Fruit fly (Drosophila melanogaster) whole organism, embryonic: ENCODE measurements around the gene CG32448.

Experiments
- Aef1 ChIP-seq: fragments of 200-800 bp; sonication (Bioruptor generic); IDR thresholded peaks from 3 replicates; pipeline ENCODE4 v1.3.6; 2022; ENCODE audit warnings: missing biosample characterization, missing genetic modification characterization
- Antp ChIP-seq: fragments of 200-800 bp; sonication (Bioruptor generic); optimal IDR thresholded peaks from 3 replicates; lab custom pipeline; 2016; ENCODE audit warnings: missing biosample characterization, missing genetic modification characterization
- Atf3 ChIP-seq: fragments of 200-800 bp; sonication (Bioruptor generic); optimal IDR thresholded peaks from 3 replicates; lab custom pipeline; 2016; ENCODE audit warnings: missing biosample characterization, missing genetic modification characterization
- CG12769 ChIP-seq: fragments of 200-800 bp; sonication (Bioruptor generic); optimal IDR thresholded peaks from 2 replicates; lab custom pipeline; 2019; ENCODE audit warnings: missing biosample characterization, mild to moderate bottlenecking, missing genetic modification characterization, moderate library complexity
- CG13296 ChIP-seq: fragments of 200-800 bp; sonication (Bioruptor generic); optimal IDR thresholded peaks from 3 replicates; lab custom pipeline; 2018; ENCODE audit warnings: missing biosample characterization, mild to moderate bottlenecking, missing genetic modification characterization
- CG15601 ChIP-seq: fragments of 200-800 bp; sonication (Bioruptor generic); optimal IDR thresholded peaks from 3 replicates; lab custom pipeline; 2019; ENCODE audit warnings: missing biosample characterization, mild to moderate bottlenecking, missing genetic modification characterization, moderate library complexity
- CG16779 ChIP-seq: fragments of 200-800 bp; sonication (Bioruptor generic); IDR thresholded peaks from 2 replicates; pipeline ENCODE4 v1.3.6; 2022; ENCODE audit warnings: missing biosample characterization, missing genetic modification characterization
- CG16863 ChIP-seq: fragments of 200-800 bp; sonication (Bioruptor generic); optimal IDR thresholded peaks from 3 replicates; lab custom pipeline; 2016; ENCODE audit warnings: missing biosample characterization, missing genetic modification characterization
- CG18262 ChIP-seq: fragments of 200-800 bp; optimal IDR thresholded peaks from 3 replicates; lab custom pipeline; 2019; ENCODE audit warnings: missing biosample characterization, mild to moderate bottlenecking, missing genetic modification characterization, moderate library complexity
- CG30020 ChIP-seq: fragments of 200-800 bp; optimal IDR thresholded peaks from 2 replicates; lab custom pipeline; 2019; ENCODE audit warnings: missing biosample characterization, mild to moderate bottlenecking, missing genetic modification characterization, moderate library complexity
- CG32767 ChIP-seq: fragments of 200-800 bp; sonication (Bioruptor generic); IDR thresholded peaks from 2 replicates; pipeline ENCODE4 v1.3.6; 2022; ENCODE audit warnings: missing biosample characterization, missing genetic modification characterization
- CG42726 ChIP-seq: fragments of 200-800 bp; sonication (Bioruptor generic); IDR thresholded peaks from 2 replicates; pipeline ENCODE4 v1.3.6; 2022; ENCODE audit warnings: missing biosample characterization, missing genetic modification characterization; ENCODE audit not compliant: partially characterized antibody
- CG4328 ChIP-seq: fragments of 200-800 bp; sonication (Bioruptor generic); optimal IDR thresholded peaks from 3 replicates; lab custom pipeline; 2017; ENCODE audit warnings: missing biosample characterization, missing genetic modification reagents, missing genetic modification characterization
- CG4820 ChIP-seq: fragments of 200-800 bp; sonication (Bioruptor generic); optimal IDR thresholded peaks from 3 replicates; lab custom pipeline; 2016; ENCODE audit warnings: missing biosample characterization, missing genetic modification characterization
- CG4854 ChIP-seq: fragments of 200-800 bp; sonication (Bioruptor generic); optimal IDR thresholded peaks from 2 replicates; lab custom pipeline; 2016; ENCODE audit warnings: missing biosample characterization, missing genetic modification characterization, inconsistent platforms
- CG6689 ChIP-seq: fragments of 200-800 bp; sonication (Bioruptor generic); IDR thresholded peaks from 2 replicates; pipeline ENCODE4 v1.3.6; 2022; ENCODE audit warnings: missing biosample characterization, missing genetic modification characterization
- CG8359 ChIP-seq: fragments of 200-800 bp; sonication (Bioruptor generic); optimal IDR thresholded peaks from 2 replicates; lab custom pipeline; 2017; ENCODE audit warnings: missing biosample characterization, mild to moderate bottlenecking, missing genetic modification characterization, borderline replicate concordance
- CHES-1-like ChIP-seq: fragments of 200-800 bp; sonication (Bioruptor generic); optimal IDR thresholded peaks from 2 replicates; lab custom pipeline; 2016; ENCODE audit warnings: missing biosample characterization, missing genetic modification characterization
- CrebB ChIP-seq: fragments of 200-800 bp; sonication (Bioruptor generic); optimal IDR thresholded peaks from 3 replicates; lab custom pipeline; 2018; ENCODE audit warnings: missing biosample characterization, mild to moderate bottlenecking, missing genetic modification characterization
- D19B ChIP-seq: fragments of 200-800 bp; sonication (Bioruptor generic); optimal IDR thresholded peaks from 2 replicates; lab custom pipeline; 2017; ENCODE audit warnings: missing biosample characterization, mild to moderate bottlenecking, missing genetic modification characterization
- Dbx ChIP-seq: fragments of 200-800 bp; sonication (Bioruptor generic); IDR thresholded peaks from 3 replicates; pipeline ENCODE4 v1.3.6; 2022; ENCODE audit warnings: missing biosample characterization, missing genetic modification characterization
- Dek ChIP-seq: fragments of 200-800 bp; sonication (Bioruptor generic); optimal IDR thresholded peaks from 3 replicates; lab custom pipeline; 2019; ENCODE audit warnings: missing biosample characterization, mild to moderate bottlenecking, missing genetic modification characterization, moderate library complexity
- HLH3B ChIP-seq: fragments of 200-800 bp; sonication (Bioruptor generic); IDR thresholded peaks from 2 replicates; pipeline ENCODE4 v1.3.6; 2022; ENCODE audit warnings: missing biosample characterization, missing genetic modification characterization
- HmgD ChIP-seq: fragments of 200-800 bp; sonication (Bioruptor generic); optimal IDR thresholded peaks from 3 replicates; lab custom pipeline; 2016; ENCODE audit warnings: missing biosample characterization, missing genetic modification characterization
- Hsf ChIP-seq: fragments of 200-800 bp; sonication (Bioruptor generic); optimal IDR thresholded peaks from 3 replicates; lab custom pipeline; 2016; ENCODE audit warnings: missing biosample characterization, missing genetic modification characterization
- Mad ChIP-seq: fragments of 200-800 bp; sonication (Bioruptor generic); optimal IDR thresholded peaks from 2 replicates; lab custom pipeline; 2016; ENCODE audit warnings: missing biosample characterization, missing genetic modification characterization
- Rx ChIP-seq: fragments of 200-800 bp; sonication (Bioruptor generic); IDR thresholded peaks from 2 replicates; pipeline ENCODE4 v1.3.6; 2022; ENCODE audit warnings: missing biosample characterization, missing genetic modification characterization
- Six4 ChIP-seq: fragments of 200-800 bp; sonication (Bioruptor generic); optimal IDR thresholded peaks from 2 replicates; lab custom pipeline; 2016; ENCODE audit warnings: missing biosample characterization, missing genetic modification characterization
- Sry-δ ChIP-seq: fragments of 200-800 bp; sonication (Bioruptor generic); optimal IDR thresholded peaks from 2 replicates; lab custom pipeline; 2016; ENCODE audit warnings: missing biosample characterization, missing genetic modification characterization
- Taf1 ChIP-seq: fragments of 200-800 bp; sonication (Bioruptor generic); IDR thresholded peaks from 2 replicates; pipeline ENCODE4 v1.3.6; 2022; ENCODE audit warnings: missing biosample characterization, missing genetic modification characterization
- ac ChIP-seq: fragments of 200-800 bp; sonication (Bioruptor generic); optimal IDR thresholded peaks from 3 replicates; lab custom pipeline; 2017; ENCODE audit warnings: missing biosample characterization, mild to moderate bottlenecking, missing genetic modification characterization
- al ChIP-seq: fragments of 200-800 bp; sonication (Bioruptor generic); IDR thresholded peaks from 2 replicates; pipeline ENCODE4 v1.3.6; 2022; ENCODE audit warnings: missing biosample characterization, missing genetic modification characterization
- bigmax ChIP-seq: fragments of 200-800 bp; sonication (Bioruptor generic); optimal IDR thresholded peaks from 2 replicates; lab custom pipeline; 2018; ENCODE audit warnings: missing biosample characterization, mild to moderate bottlenecking, missing genetic modification characterization
- bsh ChIP-seq, 2 experiments: fragments of 200-800 bp; sonication (Bioruptor generic); optimal IDR thresholded peaks; 2 replicates each; lab custom pipeline; 2017 to 2018; ENCODE audit warnings: mild to moderate bottlenecking in 2 of 2, missing biosample characterization in 2 of 2, missing genetic modification characterization in 2 of 2, moderate library complexity in 1 of 2
- cas ChIP-seq: fragments of 200-800 bp; sonication (Bioruptor generic); IDR thresholded peaks from 2 replicates; pipeline ENCODE4 v1.3.6; 2022; ENCODE audit warnings: missing biosample characterization, missing genetic modification characterization
- cato ChIP-seq: fragments of 200-800 bp; sonication (Bioruptor generic); optimal IDR thresholded peaks from 2 replicates; lab custom pipeline; 2016; ENCODE audit warnings: missing biosample characterization, missing genetic modification characterization, borderline replicate concordance
- cwo ChIP-seq: fragments of 200-800 bp; sonication (Bioruptor generic); optimal IDR thresholded peaks from 3 replicates; lab custom pipeline; 2017; ENCODE audit warnings: missing biosample characterization, missing genetic modification characterization, mild to moderate bottlenecking, moderate library complexity, missing genetic modification reagents
- dm ChIP-seq: fragments of 200-800 bp; sonication (Bioruptor generic); optimal IDR thresholded peaks from 3 replicates; lab custom pipeline; 2016; ENCODE audit warnings: missing biosample characterization, missing genetic modification characterization
- fru ChIP-seq: fragments of >200 bp; optimal IDR thresholded peaks from 2 replicates; lab custom pipeline; 2017
- gcm2 ChIP-seq: fragments of 200-800 bp; sonication (Bioruptor generic); optimal IDR thresholded peaks from 2 replicates; lab custom pipeline; 2016; ENCODE audit warnings: missing biosample characterization, missing genetic modification characterization
- grau ChIP-seq: fragments of 200-800 bp; optimal IDR thresholded peaks from 3 replicates; lab custom pipeline; 2019; ENCODE audit warnings: missing biosample characterization, mild to moderate bottlenecking, missing genetic modification characterization, moderate library complexity
- gro ChIP-seq: fragments of 200-800 bp; sonication (Bioruptor generic); optimal IDR thresholded peaks from 2 replicates; lab custom pipeline; 2016; ENCODE audit warnings: missing biosample characterization, missing genetic modification characterization
- gsb-n ChIP-seq: fragments of 200-800 bp; sonication (Bioruptor generic); optimal IDR thresholded peaks from 3 replicates; lab custom pipeline; 2018; ENCODE audit warnings: missing biosample characterization, mild to moderate bottlenecking, missing genetic modification characterization
- lbe ChIP-seq: fragments of 200-800 bp; sonication (Bioruptor generic); optimal IDR thresholded peaks from 2 replicates; lab custom pipeline; 2016; ENCODE audit warnings: missing biosample characterization, mild to moderate bottlenecking, missing genetic modification characterization
- pan ChIP-seq, 4 experiments: fragments of >200 bp in 3 of 4; fragments of 200-800 bp in 1 of 4; sonication (Bioruptor generic) in 1 of 4; optimal IDR thresholded peaks in 3 of 4; IDR thresholded peaks in 1 of 4; 2 replicates each; pipeline versions ENCODE4 v1.3.6 to Lab custom; 2017 to 2022; ENCODE audit warnings: missing biosample characterization in 2 of 4, missing genetic modification characterization in 2 of 4, mixed read lengths in 1 of 4
- pho ChIP-seq: fragments of 200-800 bp; sonication (Bioruptor generic); optimal IDR thresholded peaks from 2 replicates; lab custom pipeline; 2016; ENCODE audit warnings: missing biosample characterization, missing genetic modification characterization
- sim ChIP-seq: fragments of 200-800 bp; sonication (Bioruptor generic); IDR thresholded peaks from 2 replicates; pipeline ENCODE4 v1.3.6; 2022; ENCODE audit warnings: missing biosample characterization, missing genetic modification characterization
- stc ChIP-seq: fragments of 200-800 bp; sonication (Bioruptor generic); IDR thresholded peaks from 2 replicates; pipeline ENCODE4 v1.3.6; 2022; ENCODE audit warnings: missing biosample characterization, missing genetic modification characterization
- tup ChIP-seq: fragments of 200-800 bp; sonication (Bioruptor generic); optimal IDR thresholded peaks from 2 replicates; lab custom pipeline; 2016; ENCODE audit warnings: missing biosample characterization, mild to moderate bottlenecking, missing genetic modification characterization, moderate library complexity
- tx ChIP-seq: fragments of 200-800 bp; sonication (Bioruptor generic); optimal IDR thresholded peaks from 2 replicates; lab custom pipeline; 2016; ENCODE audit warnings: missing biosample characterization, missing genetic modification characterization

CG32448 gene

DNA sequence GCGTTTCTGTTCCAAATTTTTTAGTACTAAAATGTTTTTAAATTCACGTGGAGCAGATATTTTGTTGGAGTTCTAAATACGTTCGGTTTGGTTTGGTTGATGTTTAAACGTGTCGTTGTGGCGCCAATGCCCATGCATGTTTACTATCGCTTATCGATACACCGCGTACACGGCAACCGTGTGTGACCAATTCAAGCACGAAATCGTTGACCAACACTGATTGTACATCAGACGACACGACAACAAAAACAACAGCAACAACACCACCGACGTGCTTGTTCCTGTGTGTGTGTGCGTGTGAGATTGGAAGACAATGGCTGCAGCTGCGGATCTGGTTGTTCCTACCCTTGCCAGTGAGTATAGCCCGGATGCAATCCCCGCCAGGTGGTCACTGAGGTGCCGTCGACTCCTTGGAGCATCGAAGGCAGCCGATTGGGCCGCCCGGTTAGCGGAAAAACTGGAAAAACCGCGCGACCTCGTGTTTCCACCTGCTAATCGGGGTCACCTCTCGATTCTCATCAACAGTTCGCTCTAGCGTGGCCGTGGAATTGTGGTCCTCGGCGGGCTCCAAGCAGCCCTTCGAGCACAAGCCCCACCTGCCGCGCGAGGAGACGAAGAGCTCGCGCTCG is 3.4 kb downstream of the CG32448 start, which contains the start of gene eIF2A (continued):
- TF ChIP-seq HmgD (GFP tag; lab: Kevin White, UChicago) = peak; percentile 92
- TF ChIP-seq lbe (GFP tag; lab: Kevin White, UChicago) = peak; percentile 57
- no peak for TF ChIP-seq al (GFP tag; lab: Robert Waterston, UW)
- peak; percentile 37; the same call in 1 of the 2 replicates for TF ChIP-seq Taf1 (GFP tag; lab: Robert Waterston, UW)
- peak; percentile 81 for TF ChIP-seq CHES-1-like (GFP tag; lab: Kevin White, UChicago)
- peak; percentile 51 for TF ChIP-seq HLH3B
- peak; percentile 87 for TF ChIP-seq Aef1 (GFP tag; lab: Robert Waterston, UW)
- peak; percentile 45 for TF ChIP-seq tx (GFP tag; lab: Kevin White, UChicago)
- peak; percentile 73 for TF ChIP-seq Mad
- peak; percentile 83 for TF ChIP-seq CrebB (tag; lab: Kevin White, UChicago)
- TF ChIP-seq Dek (tag; lab: Kevin White, UChicago) = no peak
- TF ChIP-seq Sry-δ (GFP tag; lab: Kevin White, UChicago) = peak; percentile 78
- peak; percentile 61 for TF ChIP-seq grau (tag; lab: Kevin White, UChicago)
- TF ChIP-seq gsb-n (tag; lab: Kevin White, UChicago) = peak; percentile 99
- TF ChIP-seq Atf3 (GFP tag; lab: Kevin White, UChicago) = no peak
- TF ChIP-seq CG4854 (GFP tag; lab: Kevin White, UChicago) = peak; percentile 36
- peak; percentile 60; the same call in 1 of the 2 replicates for TF ChIP-seq CG16779 (GFP tag; lab: Robert Waterston, UW)
- TF ChIP-seq gro = peak; percentile 57
- TF ChIP-seq cas (GFP tag; lab: Robert Waterston, UW) = peak; percentile 62
- TF ChIP-seq cwo (GFP tag; lab: Kevin White, UChicago) = peak; percentile 27
- peak; percentile 34 for TF ChIP-seq CG16863 (GFP tag; lab: Kevin White, UChicago)
- no peak for TF ChIP-seq D19B (GFP tag; lab: Kevin White, UChicago)
- peak; percentile 29; the same call in 1 of the 2 replicates for TF ChIP-seq CG42726 (GFP tag; lab: Robert Waterston, UW)
- no peak for TF ChIP-seq pan (optimal IDR thresholded peaks at IDR 0.05; lab: Kevin White, UChicago)
- TF ChIP-seq pan (GFP tag; optimal IDR thresholded peaks at IDR 0.05 in 1 of 2, IDR thresholded peaks at IDR 0.05 in 1 of 2) = peak in 1 of 2 experiments; percentile 37
- TF ChIP-seq CG18262 = peak; percentile 33
- peak; percentile 51 for TF ChIP-seq gcm2
- 0 out of 2 replicates have a peak, but pooled peaks have one; percentile 29 for TF ChIP-seq stc (GFP tag; lab: Robert Waterston, UW)
- TF ChIP-seq CG4820 (GFP tag; lab: Kevin White, UChicago) = peak; percentile 20
- TF ChIP-seq fru (lab: Kevin White, UChicago) = no peak
- peak; percentile 51 for TF ChIP-seq CG13296 (GFP tag; lab: Kevin White, UChicago)
- peak; percentile 56 for TF ChIP-seq CG30020
- peak; percentile 61 for TF ChIP-seq CG4328 (GFP tag; lab: Kevin White, UChicago)
- no peak for TF ChIP-seq CG12769
- TF ChIP-seq Antp = peak; percentile 78
- TF ChIP-seq bsh (GFP tag; optimal IDR thresholded peaks at IDR 0.05; lab: Kevin White, UChicago) = peak in 1 of 2 experiments; percentile 47
- TF ChIP-seq tup (GFP tag; lab: Kevin White, UChicago) = peak; percentile 11
- TF ChIP-seq Hsf (GFP tag; lab: Kevin White, UChicago) = peak; percentile 58
- TF ChIP-seq dm (GFP tag; lab: Kevin White, UChicago) = peak; percentile 89
- no peak for TF ChIP-seq CG32767 (GFP tag; lab: Robert Waterston, UW)
- TF ChIP-seq bigmax (GFP tag; lab: Kevin White, UChicago) = peak; percentile 46
- TF ChIP-seq CG6689 = 0 out of 2 replicates have a peak, but pooled peaks have one; percentile 37
- TF ChIP-seq Dbx (GFP tag; lab: Robert Waterston, UW) = peak; percentile 66; the same call in 2 of the 3 replicates
- peak; percentile 15 for TF ChIP-seq ac (GFP tag; lab: Kevin White, UChicago)
- peak; percentile 21 for TF ChIP-seq Six4 (GFP tag; lab: Kevin White, UChicago)
- no peak for TF ChIP-seq cato (GFP tag; lab: Kevin White, UChicago)
- TF ChIP-seq pho = peak; percentile 65
- TF ChIP-seq sim = no peak
- no peak for TF ChIP-seq CG8359 (GFP tag; lab: Kevin White, UChicago)
- TF ChIP-seq CG15601 (tag; lab: Kevin White, UChicago) = peak; percentile 55
- TF ChIP-seq Rx (GFP tag; lab: Robert Waterston, UW) = no peak
